Worm (Caenorhabditis elegans) whole organism, L1 larva: ENCODE measurements around the gene irg-6.

ENCODE experiments used
- ama-1 ChIP-seq: fragments of 150-350 bp; optimal IDR thresholded peaks from 2 replicates; lab custom pipeline; 2014
- grh-1 ChIP-seq: fragments of 200-800 bp; sonication (Bioruptor generic); IDR thresholded peaks from 2 replicates; pipeline ENCODE4 v1.3.6; 2022; ENCODE audit warnings: missing genetic modification reagents, missing genetic modification characterization, missing compliant biosample characterization
- lin-39 ChIP-seq: fragments of 150-350 bp; optimal IDR thresholded peaks from 2 replicates; lab custom pipeline; 2014; ENCODE audit warnings: missing biosample characterization, missing genetic modification reagents, missing genetic modification characterization
- mdl-1 ChIP-seq, 2 experiments: fragments of 150-350 bp; optimal IDR thresholded peaks; 2 replicates each; lab custom pipeline; 2014 to 2017; ENCODE audit warnings: missing biosample characterization in 2 of 2, missing genetic modification characterization in 2 of 2, inconsistent platforms in 1 of 2
- pqm-1 ChIP-seq: sonication (generic microtip); optimal IDR thresholded peaks from 3 replicates; lab custom pipeline; 2017; ENCODE audit warnings: missing biosample characterization, missing genetic modification characterization
- snpc-4 ChIP-seq: fragments of 150-350 bp; optimal IDR thresholded peaks from 2 replicates; lab custom pipeline; 2014; ENCODE audit warnings: missing biosample characterization, missing genetic modification characterization
- sptf-1 ChIP-seq: fragments of 150-350 bp; optimal IDR thresholded peaks from 2 replicates; lab custom pipeline; 2014; ENCODE audit warnings: missing biosample characterization, missing genetic modification characterization
- unc-130 ChIP-seq: fragments of 150-350 bp; optimal IDR thresholded peaks from 2 replicates; lab custom pipeline; 2017; ENCODE audit warnings: missing biosample characterization, missing genetic modification characterization, inconsistent platforms
- unc-62 ChIP-seq: fragments of 150-350 bp; optimal IDR thresholded peaks from 2 replicates; lab custom pipeline; 2014; ENCODE audit warnings: missing biosample characterization, missing genetic modification reagents, missing genetic modification characterization
- unc-86 ChIP-seq: sonication (generic microtip); optimal IDR thresholded peaks from 2 replicates; lab custom pipeline; 2016; ENCODE audit warnings: missing genetic modification characterization, missing compliant biosample characterization
- ztf-11 ChIP-seq, 2 experiments: sonication (generic microtip); optimal IDR thresholded peaks; 2 replicates each; lab custom pipeline; 2016 to 2017; ENCODE audit warnings: missing genetic modification characterization in 2 of 2, missing biosample characterization in 1 of 2, missing compliant biosample characterization in 1 of 2

- TF ChIP-seq unc-130: no peak
- no peak for TF ChIP-seq grh-1 (GFP tag; lab: Robert Waterston, UW)
- no peak for TF ChIP-seq snpc-4
- TF ChIP-seq unc-62 (GFP tag; lab: Kevin White, UChicago): no peak
- no peak for TF ChIP-seq mdl-1 (tag; optimal IDR thresholded peaks at IDR 0.05; lab: Kevin White, UChicago)
- no peak for TF ChIP-seq pqm-1 (tag; lab: Kevin White, UChicago)
- TF ChIP-seq lin-39 (tag; lab: Kevin White, UChicago): no peak
- TF ChIP-seq sptf-1 (tag; lab: Kevin White, UChicago): no peak
- no peak for TF ChIP-seq ztf-11 (tag; optimal IDR thresholded peaks at IDR 0.05; lab: Kevin White, UChicago)
- TF ChIP-seq ama-1: no peak
- no peak for TF ChIP-seq unc-86 (tag; lab: Kevin White, UChicago)
These were observed 14.5 kb downstream of the irg-6 start, which contains the start of gene K08D8.10 for ce11 chrIV:12900267-12900666.
